Fruit fly (Drosophila melanogaster) whole organism, prepupa: ENCODE measurements around the gene CG32537.

Experiments used
- CG11762 ChIP-seq: fragments of 200-800 bp; sonication (Bioruptor generic); optimal IDR thresholded peaks from 3 replicates; lab custom pipeline; 2016; ENCODE audit warnings: missing biosample characterization, missing genetic modification characterization; ENCODE audit not compliant: insufficient read depth
- CG31627 ChIP-seq: fragments of 200-800 bp; sonication (Bioruptor generic); optimal IDR thresholded peaks from 3 replicates; lab custom pipeline; 2016; ENCODE audit warnings: missing biosample characterization, missing genetic modification characterization
- Eip78C ChIP-seq: fragments of 200-800 bp; sonication (Bioruptor generic); peaks from one replicate; lab custom pipeline; 2016; ENCODE audit warnings: missing biosample characterization, missing genetic modification characterization
- Ets96B ChIP-seq: fragments of 200-800 bp; optimal IDR thresholded peaks from 2 replicates; lab custom pipeline; 2019; ENCODE audit warnings: missing biosample characterization, mild to moderate bottlenecking, missing genetic modification characterization, moderate library complexity
- Smox ChIP-seq: fragments of 200-800 bp; sonication (Bioruptor generic); optimal IDR thresholded peaks from 3 replicates; lab custom pipeline; 2016; ENCODE audit warnings: missing biosample characterization, missing genetic modification characterization
- Sox102F ChIP-seq: fragments of 200-800 bp; sonication (Bioruptor generic); optimal IDR thresholded peaks from 2 replicates; lab custom pipeline; 2016; ENCODE audit warnings: missing biosample characterization, mild to moderate bottlenecking, missing genetic modification characterization
- achi ChIP-seq: fragments of 200-800 bp; sonication (Bioruptor generic); optimal IDR thresholded peaks from 3 replicates; lab custom pipeline; 2016; ENCODE audit warnings: missing biosample characterization, missing genetic modification characterization
- cyc ChIP-seq: fragments of 200-800 bp; sonication (Bioruptor generic); optimal IDR thresholded peaks from 3 replicates; lab custom pipeline; 2016; ENCODE audit warnings: missing biosample characterization, missing genetic modification characterization
- esn ChIP-seq: fragments of 200-800 bp; sonication (Bioruptor generic); optimal IDR thresholded peaks from 2 replicates; lab custom pipeline; 2016; ENCODE audit warnings: missing biosample characterization, mild to moderate bottlenecking, missing genetic modification characterization, moderate library complexity
- topi ChIP-seq: fragments of 200-800 bp; sonication (Bioruptor generic); optimal IDR thresholded peaks from 3 replicates; lab custom pipeline; 2016; ENCODE audit warnings: missing biosample characterization, missing genetic modification characterization

DNA sequence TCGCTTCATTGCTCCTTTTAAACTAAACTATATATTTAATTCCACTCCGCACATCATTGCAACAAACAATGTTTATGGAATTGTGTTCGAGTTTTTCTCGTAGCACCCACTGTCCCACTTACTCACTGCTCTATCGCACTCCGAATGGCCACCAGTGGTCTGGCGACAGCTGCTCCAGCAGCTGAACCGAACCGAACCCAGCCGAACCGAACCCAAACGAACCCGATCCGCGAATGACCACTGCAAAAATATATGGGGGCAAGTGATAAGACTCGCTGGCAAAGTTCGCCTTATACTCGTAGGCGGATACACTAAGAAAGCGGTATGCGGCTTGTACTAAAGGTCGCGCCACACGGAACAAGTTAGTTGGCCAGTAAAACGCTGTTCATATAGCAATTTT lies 28.8 kb upstream of the CG32537 start:
- TF ChIP-seq Sox102F = no peak
- TF ChIP-seq achi (GFP tag; lab: Kevin White, UChicago) = no peak
- TF ChIP-seq Eip78C = peak; percentile 26
- no peak for TF ChIP-seq CG11762 (GFP tag; lab: Kevin White, UChicago)
- TF ChIP-seq Smox = no peak
- TF ChIP-seq esn (GFP tag; lab: Kevin White, UChicago) = no peak
- no peak for TF ChIP-seq topi (GFP tag; lab: Kevin White, UChicago)
- TF ChIP-seq cyc (GFP tag; lab: Kevin White, UChicago) = no peak
- no peak for TF ChIP-seq CG31627 (GFP tag; lab: Kevin White, UChicago)
- TF ChIP-seq Ets96B (tag; lab: Kevin White, UChicago) = no peak
